Worm (Caenorhabditis elegans) whole organism, young adult: ENCODE results near the gene C50F4.16.

ENCODE experiments used
- F37B4.10 ChIP-seq: fragments of 200-800 bp; sonication (Bioruptor generic); IDR thresholded peaks from 2 replicates; pipeline ENCODE4 v1.3.6; 2022; ENCODE audit warnings: missing genetic modification characterization, missing compliant biosample characterization
- K11D2.4 ChIP-seq: fragments of 200-800 bp; sonication (Bioruptor generic); IDR thresholded peaks from 2 replicates; pipeline ENCODE4 v1.3.6; 2022; ENCODE audit warnings: missing genetic modification reagents, missing genetic modification characterization, missing compliant biosample characterization
- Y67H2A.10 ChIP-seq: fragments of 200-800 bp; sonication (Bioruptor generic); conservative IDR thresholded peaks from 2 replicates; pipeline ENCODE4 v1.3.6; 2022; ENCODE audit warnings: missing genetic modification reagents, missing genetic modification characterization, missing compliant biosample characterization
- dpl-1 ChIP-seq: fragments of 150-350 bp; optimal IDR thresholded peaks from 2 replicates; lab custom pipeline; 2014; ENCODE audit warnings: missing biosample characterization, missing genetic modification reagents, missing genetic modification characterization
- madf-10 ChIP-seq: sonication (generic microtip); optimal IDR thresholded peaks from 2 replicates; lab custom pipeline; 2016; ENCODE audit warnings: mild to moderate bottlenecking, missing genetic modification characterization, missing compliant biosample characterization
- madf-3 ChIP-seq: fragments of 200-800 bp; sonication (Bioruptor generic); IDR thresholded peaks from 2 replicates; pipeline ENCODE4 v1.3.6; 2022; ENCODE audit warnings: missing genetic modification reagents, missing genetic modification characterization, missing compliant biosample characterization
- mel-28 ChIP-seq: sonication (generic microtip); optimal IDR thresholded peaks from 2 replicates; lab custom pipeline; 2016; ENCODE audit warnings: borderline replicate concordance, mild to moderate bottlenecking, missing genetic modification characterization, missing compliant biosample characterization
- snpc-4 ChIP-seq, 5 experiments: fragments of 150-350 bp in 1 of 5; sonication (generic microtip) in 4 of 5; optimal IDR thresholded peaks; 2 replicates each; lab custom pipeline; 2014 to 2018; ENCODE audit warnings: missing genetic modification characterization in 5 of 5, missing biosample characterization in 3 of 5, antibody characterized with exemption in 2 of 5, mild to moderate bottlenecking in 2 of 5, missing compliant biosample characterization in 2 of 5, missing genotype in 2 of 5, moderate library complexity in 2 of 5, missing genetic modification reagents in 1 of 5
- somi-1 ChIP-seq: fragments of 200-800 bp; sonication (Bioruptor generic); optimal IDR thresholded peaks from 2 replicates; lab custom pipeline; 2018; ENCODE audit warnings: mild to moderate bottlenecking, missing genetic modification characterization, missing compliant biosample characterization
- unc-130 ChIP-seq: sonication (generic microtip); optimal IDR thresholded peaks from 2 replicates; lab custom pipeline; 2016; ENCODE audit warnings: missing genetic modification reagents, missing genetic modification characterization, missing compliant biosample characterization

- TF ChIP-seq somi-1 (GFP tag; lab: Kevin White, UChicago) = no peak
- no peak for TF ChIP-seq dpl-1
- no peak for TF ChIP-seq mel-28 (tag; lab: Kevin White, UChicago)
- TF ChIP-seq F37B4.10 = no peak
- TF ChIP-seq madf-3 (GFP tag; lab: Robert Waterston, UW) = no peak
- TF ChIP-seq snpc-4 (GFP tag; optimal IDR thresholded peaks at IDR 0.05; lab: Kevin White, UChicago) = no peak
- TF ChIP-seq snpc-4 (tag; optimal IDR thresholded peaks at IDR 0.05; lab: Kevin White, UChicago) = no peak
- no peak for TF ChIP-seq madf-10 (tag; lab: Kevin White, UChicago)
- no peak for TF ChIP-seq K11D2.4 (GFP tag; lab: Robert Waterston, UW)
- no peak for TF ChIP-seq unc-130 (GFP tag; lab: Kevin White, UChicago)
- TF ChIP-seq Y67H2A.10 (GFP tag; lab: Robert Waterston, UW) = no peak
Observed at ce11 chrV:9500826-9501451, 40.5 kb downstream of the C50F4.16 start, which contains the start of gene swt-5.
